Fruit fly (Drosophila melanogaster) whole organism, embryonic: ENCODE results near the gene GNBP3.

Experiments
- Ada2b ChIP-seq: fragments of 200-800 bp; sonication (Bioruptor generic); IDR thresholded peaks from 2 replicates; pipeline ENCODE4 v1.3.6; 2022; ENCODE audit warnings: missing biosample characterization, missing genetic modification characterization
- CG10267 ChIP-seq: fragments of 200-800 bp; sonication (Bioruptor generic); optimal IDR thresholded peaks from 2 replicates; lab custom pipeline; 2018; ENCODE audit warnings: missing biosample characterization, mild to moderate bottlenecking, missing genetic modification characterization, moderate library complexity
- CG10431 ChIP-seq: fragments of 200-800 bp; sonication (Bioruptor generic); optimal IDR thresholded peaks from 3 replicates; lab custom pipeline; 2018; ENCODE audit warnings: missing biosample characterization, mild to moderate bottlenecking, missing genetic modification characterization
- CG10543 ChIP-seq: fragments of 200-800 bp; sonication (Bioruptor generic); optimal IDR thresholded peaks from 3 replicates; lab custom pipeline; 2017; ENCODE audit warnings: missing biosample characterization, mild to moderate bottlenecking, missing genetic modification characterization, moderate library complexity
- CG11085 ChIP-seq: fragments of 200-800 bp; sonication (Bioruptor generic); IDR thresholded peaks from 2 replicates; pipeline ENCODE4 v1.3.6; 2022; ENCODE audit warnings: missing biosample characterization, missing genetic modification characterization
- CG12104 ChIP-seq: fragments of 200-800 bp; sonication (Bioruptor generic); optimal IDR thresholded peaks from 3 replicates; lab custom pipeline; 2016; ENCODE audit warnings: missing biosample characterization, missing genetic modification characterization
- CG12769 ChIP-seq: fragments of 200-800 bp; sonication (Bioruptor generic); optimal IDR thresholded peaks from 2 replicates; lab custom pipeline; 2019; ENCODE audit warnings: missing biosample characterization, mild to moderate bottlenecking, missing genetic modification characterization, moderate library complexity
- CG14965 ChIP-seq: fragments of 200-800 bp; sonication (Bioruptor generic); optimal IDR thresholded peaks from 2 replicates; lab custom pipeline; 2016; ENCODE audit warnings: missing biosample characterization, missing genetic modification characterization, borderline replicate concordance
- CG15073 ChIP-seq: fragments of 200-800 bp; sonication (Bioruptor generic); optimal IDR thresholded peaks from 2 replicates; lab custom pipeline; 2016; ENCODE audit warnings: missing biosample characterization, missing genetic modification characterization
- CG16863 ChIP-seq: fragments of 200-800 bp; sonication (Bioruptor generic); optimal IDR thresholded peaks from 3 replicates; lab custom pipeline; 2016; ENCODE audit warnings: missing biosample characterization, missing genetic modification characterization
- CG17328 ChIP-seq: fragments of 200-800 bp; sonication (Bioruptor generic); IDR thresholded peaks from 2 replicates; pipeline ENCODE4 v1.3.6; 2022; ENCODE audit warnings: missing biosample characterization, missing genetic modification characterization
- CG2875 ChIP-seq: fragments of 200-800 bp; sonication (Bioruptor generic); optimal IDR thresholded peaks from 2 replicates; lab custom pipeline; 2017; ENCODE audit warnings: missing biosample characterization, mild to moderate bottlenecking, missing genetic modification characterization, missing genetic modification reagents
- CG32532 ChIP-seq: fragments of 200-800 bp; sonication (Bioruptor generic); IDR thresholded peaks from 2 replicates; pipeline ENCODE4 v1.3.6; 2022; ENCODE audit warnings: missing biosample characterization, missing genetic modification characterization
- CG4328 ChIP-seq: fragments of 200-800 bp; sonication (Bioruptor generic); optimal IDR thresholded peaks from 3 replicates; lab custom pipeline; 2017; ENCODE audit warnings: missing biosample characterization, missing genetic modification reagents, missing genetic modification characterization
- CG4424 ChIP-seq: fragments of 200-800 bp; sonication (Bioruptor generic); optimal IDR thresholded peaks from 3 replicates; lab custom pipeline; 2016; ENCODE audit warnings: missing biosample characterization, missing genetic modification characterization
- CG6254 ChIP-seq: fragments of 200-800 bp; sonication (Bioruptor generic); optimal IDR thresholded peaks from 3 replicates; lab custom pipeline; 2017; ENCODE audit warnings: mild to moderate bottlenecking, missing biosample characterization, missing genetic modification reagents, missing genetic modification characterization
- CG6791 ChIP-seq: fragments of 200-800 bp; sonication (Bioruptor generic); IDR thresholded peaks from 3 replicates; pipeline ENCODE4 v1.3.6; 2022; ENCODE audit warnings: missing biosample characterization, missing genetic modification characterization; ENCODE audit not compliant: partially characterized antibody
- CG8089 ChIP-seq: fragments of 200-800 bp; sonication (Bioruptor generic); optimal IDR thresholded peaks from 3 replicates; lab custom pipeline; 2016; ENCODE audit warnings: missing biosample characterization, missing genetic modification characterization
- CG8944 ChIP-seq: fragments of 200-800 bp; sonication (Bioruptor generic); optimal IDR thresholded peaks from 3 replicates; lab custom pipeline; 2016; ENCODE audit warnings: missing biosample characterization, missing genetic modification characterization
- Dll ChIP-seq: fragments of 200-800 bp; sonication (Bioruptor generic); IDR thresholded peaks from 4 replicates; pipeline ENCODE4 v1.3.6; 2022; ENCODE audit warnings: missing biosample characterization, missing genetic modification characterization; ENCODE audit not compliant: partially characterized antibody
- Doc3 ChIP-seq: fragments of 200-800 bp; sonication (Bioruptor generic); IDR thresholded peaks from 3 replicates; pipeline ENCODE4 v1.3.6; 2022; ENCODE audit warnings: missing biosample characterization, missing genetic modification characterization; ENCODE audit not compliant: partially characterized antibody
- Ets97D ChIP-seq: fragments of 200-800 bp; sonication (Bioruptor generic); optimal IDR thresholded peaks from 3 replicates; lab custom pipeline; 2016; ENCODE audit warnings: missing biosample characterization, missing genetic modification characterization
- Hmr ChIP-seq: fragments of 200-800 bp; sonication (Bioruptor generic); optimal IDR thresholded peaks from 3 replicates; lab custom pipeline; 2017; ENCODE audit warnings: mild to moderate bottlenecking, missing biosample characterization, missing genetic modification reagents, missing genetic modification characterization
- Jarid2 ChIP-seq: fragments of 200-800 bp; sonication (Bioruptor generic); optimal IDR thresholded peaks from 3 replicates; lab custom pipeline; 2017; ENCODE audit warnings: mild to moderate bottlenecking, missing biosample characterization, missing genetic modification reagents, missing genetic modification characterization
- Med ChIP-seq: fragments of 200-800 bp; sonication (Bioruptor generic); peaks from one replicate; lab custom pipeline; 2016; ENCODE audit warnings: missing biosample characterization, missing genetic modification characterization, mild to moderate bottlenecking, inconsistent platforms, moderate library complexity
- Myb ChIP-seq: fragments of 200-800 bp; sonication (Bioruptor generic); optimal IDR thresholded peaks from 2 replicates; lab custom pipeline; 2016; ENCODE audit warnings: missing biosample characterization, missing genetic modification characterization
- NFAT ChIP-seq: fragments of 200-800 bp; sonication (Bioruptor generic); IDR thresholded peaks from 2 replicates; pipeline ENCODE4 v1.3.6; 2022; ENCODE audit warnings: missing biosample characterization, missing genetic modification characterization
- Optix ChIP-seq: fragments of 200-800 bp; sonication (Bioruptor generic); IDR thresholded peaks from 3 replicates; pipeline ENCODE4 v1.3.6; 2022; ENCODE audit warnings: missing biosample characterization, missing genetic modification characterization
- Rx ChIP-seq: fragments of 200-800 bp; sonication (Bioruptor generic); IDR thresholded peaks from 2 replicates; pipeline ENCODE4 v1.3.6; 2022; ENCODE audit warnings: missing biosample characterization, missing genetic modification characterization
- Spps ChIP-seq: fragments of 200-800 bp; sonication (Bioruptor generic); optimal IDR thresholded peaks from 2 replicates; lab custom pipeline; 2018; ENCODE audit warnings: missing biosample characterization, mild to moderate bottlenecking, missing genetic modification characterization
- Taf1 ChIP-seq: fragments of 200-800 bp; sonication (Bioruptor generic); IDR thresholded peaks from 2 replicates; pipeline ENCODE4 v1.3.6; 2022; ENCODE audit warnings: missing biosample characterization, missing genetic modification characterization
- bsh ChIP-seq, 2 experiments: fragments of 200-800 bp; sonication (Bioruptor generic); optimal IDR thresholded peaks; 2 replicates each; lab custom pipeline; 2017 to 2018; ENCODE audit warnings: mild to moderate bottlenecking in 2 of 2, missing biosample characterization in 2 of 2, missing genetic modification characterization in 2 of 2, moderate library complexity in 1 of 2
- ewg ChIP-seq: fragments of 200-800 bp; sonication (Bioruptor generic); optimal IDR thresholded peaks from 3 replicates; lab custom pipeline; 2017; ENCODE audit warnings: mild to moderate bottlenecking, missing biosample characterization, missing genetic modification reagents, missing genetic modification characterization
- eyg ChIP-seq: fragments of 200-800 bp; sonication (Bioruptor generic); optimal IDR thresholded peaks from 3 replicates; lab custom pipeline; 2016; ENCODE audit warnings: missing biosample characterization, missing genetic modification characterization
- fd3F ChIP-seq: fragments of 200-800 bp; sonication (Bioruptor generic); optimal IDR thresholded peaks from 2 replicates; lab custom pipeline; 2018; ENCODE audit warnings: missing biosample characterization, mild to moderate bottlenecking, missing genetic modification characterization, moderate library complexity
- fru ChIP-seq: fragments of >200 bp; optimal IDR thresholded peaks from 2 replicates; lab custom pipeline; 2017
- ind ChIP-seq: fragments of 200-800 bp; sonication (Bioruptor generic); optimal IDR thresholded peaks from 3 replicates; lab custom pipeline; 2016; ENCODE audit warnings: missing biosample characterization, missing genetic modification characterization
- insv ChIP-seq, 2 experiments: fragments of 200-800 bp; sonication (Bioruptor generic); optimal IDR thresholded peaks; 3 replicates each; lab custom pipeline; 2016 to 2018; ENCODE audit warnings: missing biosample characterization in 2 of 2, missing genetic modification characterization in 2 of 2
- inv ChIP-seq: fragments of 200-800 bp; sonication (Bioruptor generic); IDR thresholded peaks from 2 replicates; pipeline ENCODE4 v1.3.6; 2022; ENCODE audit warnings: missing biosample characterization, missing genetic modification characterization; ENCODE audit not compliant: partially characterized antibody
- lilli ChIP-seq: fragments of 200-800 bp; sonication (Bioruptor generic); optimal IDR thresholded peaks from 3 replicates; lab custom pipeline; 2016; ENCODE audit warnings: missing biosample characterization, missing genetic modification characterization
- maf-S ChIP-seq: fragments of 200-800 bp; sonication (Bioruptor generic); optimal IDR thresholded peaks from 2 replicates; lab custom pipeline; 2016; ENCODE audit warnings: missing biosample characterization, missing genetic modification characterization
- onecut ChIP-seq: fragments of 200-800 bp; sonication (Bioruptor generic); IDR thresholded peaks from 2 replicates; pipeline ENCODE4 v1.3.6; 2022; ENCODE audit warnings: missing biosample characterization, missing genetic modification characterization
- pros ChIP-seq: fragments of 200-800 bp; sonication (Bioruptor generic); optimal IDR thresholded peaks from 3 replicates; lab custom pipeline; 2019; ENCODE audit warnings: missing biosample characterization, mild to moderate bottlenecking, missing genetic modification characterization, moderate library complexity
- ranshi ChIP-seq: fragments of 200-800 bp; sonication (Bioruptor generic); IDR thresholded peaks from 2 replicates; pipeline ENCODE4 v1.3.6; 2022; ENCODE audit warnings: missing biosample characterization, missing genetic modification characterization
- repo ChIP-seq: fragments of 200-800 bp; sonication (Bioruptor generic); optimal IDR thresholded peaks from 2 replicates; lab custom pipeline; 2016; ENCODE audit warnings: missing biosample characterization, missing genetic modification characterization
- seq ChIP-seq: fragments of 200-800 bp; sonication (Bioruptor generic); IDR thresholded peaks from 2 replicates; pipeline ENCODE4 v1.3.6; 2022; ENCODE audit warnings: missing biosample characterization, missing genetic modification characterization
- sqz ChIP-seq: fragments of 200-800 bp; sonication (Bioruptor generic); optimal IDR thresholded peaks from 3 replicates; lab custom pipeline; 2018; ENCODE audit warnings: missing biosample characterization, mild to moderate bottlenecking, missing genetic modification characterization
- sr ChIP-seq: fragments of 200-800 bp; sonication (Bioruptor generic); IDR thresholded peaks from 3 replicates; pipeline ENCODE4 v1.3.6; 2022; ENCODE audit warnings: missing biosample characterization, missing genetic modification characterization
- tna ChIP-seq: fragments of 200-800 bp; sonication (Bioruptor generic); IDR thresholded peaks from 2 replicates; pipeline ENCODE4 v1.3.6; 2022; ENCODE audit warnings: missing biosample characterization, missing genetic modification characterization; ENCODE audit not compliant: partially characterized antibody
- trh ChIP-seq: fragments of 200-800 bp; sonication (Bioruptor generic); optimal IDR thresholded peaks from 2 replicates; lab custom pipeline; 2016; ENCODE audit warnings: missing biosample characterization, missing genetic modification characterization
- unc-4 ChIP-seq: fragments of 200-800 bp; sonication (Bioruptor generic); IDR thresholded peaks from 2 replicates; pipeline ENCODE4 v1.3.6; 2022; ENCODE audit warnings: missing biosample characterization, missing genetic modification characterization; ENCODE audit not compliant: partially characterized antibody

GNBP3 gene

dm6 chr3L:8954648-8955033 is at the start of gene GNBP3:
TSS of gene GNBP3 (plus strand) at chr3L:8955021.
- TF ChIP-seq Ets97D (GFP tag; lab: Kevin White, UChicago), result no peak
- no peak for TF ChIP-seq seq (GFP tag; lab: Robert Waterston, UW)
- TF ChIP-seq CG8089 (GFP tag; lab: Kevin White, UChicago), result no peak
- TF ChIP-seq CG10431 (GFP tag; lab: Kevin White, UChicago), result no peak
- TF ChIP-seq sr (GFP tag; lab: Robert Waterston, UW), result no peak
- no peak for TF ChIP-seq maf-S (GFP tag; lab: Kevin White, UChicago)
- no peak for TF ChIP-seq Myb
- peak; percentile 69 for TF ChIP-seq CG32532
- peak; percentile 56 for TF ChIP-seq CG10543 (GFP tag; lab: Kevin White, UChicago)
- TF ChIP-seq Rx (GFP tag; lab: Robert Waterston, UW), result peak; percentile 42; the same call in 1 of the 2 replicates
- TF ChIP-seq Hmr (GFP tag; lab: Kevin White, UChicago), result no peak
- no peak for TF ChIP-seq inv (GFP tag; lab: Robert Waterston, UW)
- TF ChIP-seq Ada2b (GFP tag; lab: Robert Waterston, UW), result peak; percentile 69
- TF ChIP-seq Optix (GFP tag; lab: Robert Waterston, UW), result no peak
- TF ChIP-seq Med, result peak; percentile 78
- no peak for TF ChIP-seq pros (GFP tag; lab: Kevin White, UChicago)
- peak; percentile 65 for TF ChIP-seq sqz (GFP tag; lab: Kevin White, UChicago)
- TF ChIP-seq insv (GFP tag; optimal IDR thresholded peaks at IDR 0.05; lab: Kevin White, UChicago), result no peak
- no peak for TF ChIP-seq eyg (GFP tag; lab: Kevin White, UChicago)
- TF ChIP-seq CG15073, result no peak
- no peak for TF ChIP-seq Dll (GFP tag; lab: Robert Waterston, UW)
- 0 out of 2 replicates have a peak, but pooled peaks have one; percentile 32 for TF ChIP-seq ranshi (GFP tag; lab: Robert Waterston, UW)
- peak; percentile 71 for TF ChIP-seq Spps (tag; lab: Kevin White, UChicago)
- no peak for TF ChIP-seq CG16863 (GFP tag; lab: Kevin White, UChicago)
- no peak for TF ChIP-seq ewg (GFP tag; lab: Kevin White, UChicago)
- TF ChIP-seq CG11085 (GFP tag; lab: Robert Waterston, UW), result 0 out of 2 replicates have a peak, but pooled peaks have one; percentile 51
- TF ChIP-seq Doc3 (GFP tag; lab: Robert Waterston, UW), result no peak
- peak; percentile 78 for TF ChIP-seq onecut (GFP tag; lab: Robert Waterston, UW)
- peak; percentile 47; the same call in 1 of the 2 replicates for TF ChIP-seq CG17328 (GFP tag; lab: Robert Waterston, UW)
- TF ChIP-seq unc-4 (GFP tag; lab: Robert Waterston, UW), result no peak
- no peak for TF ChIP-seq repo (GFP tag; lab: Kevin White, UChicago)
- no peak for TF ChIP-seq CG4328
- TF ChIP-seq CG14965 (GFP tag; lab: Kevin White, UChicago), result no peak
- no peak for TF ChIP-seq tna (GFP tag; lab: Robert Waterston, UW)
- TF ChIP-seq CG10267 (tag; lab: Kevin White, UChicago), result peak; percentile 81
- peak; percentile 25 for TF ChIP-seq CG4424 (GFP tag; lab: Kevin White, UChicago)
- peak; percentile 22 for TF ChIP-seq fd3F (GFP tag; lab: Kevin White, UChicago)
- no peak for TF ChIP-seq fru (lab: Kevin White, UChicago)
- TF ChIP-seq ind, result peak; percentile 40
- no peak for TF ChIP-seq CG2875
- TF ChIP-seq CG12104, result peak; percentile 22
- peak; percentile 64 for TF ChIP-seq CG6254
- no peak for TF ChIP-seq trh (GFP tag; lab: Kevin White, UChicago)
- no peak for TF ChIP-seq CG6791
- 0 out of 2 replicates have a peak, but pooled peaks have one; percentile 11 for TF ChIP-seq NFAT (GFP tag; lab: Robert Waterston, UW)
- TF ChIP-seq bsh (GFP tag; optimal IDR thresholded peaks at IDR 0.05; lab: Kevin White, UChicago), result peak; percentile 70 to 87
- no peak for TF ChIP-seq Jarid2 (GFP tag; lab: Kevin White, UChicago)
- TF ChIP-seq CG12769 (tag; lab: Kevin White, UChicago), result no peak
- no peak for TF ChIP-seq CG8944 (GFP tag; lab: Kevin White, UChicago)
- TF ChIP-seq Taf1 (GFP tag; lab: Robert Waterston, UW), result no peak
- peak; percentile 64 for TF ChIP-seq lilli (GFP tag; lab: Kevin White, UChicago)
